Fruit fly (Drosophila melanogaster): Measurements from ENCODE around the gene CanA-14F.

CanA-14F gene

DNA sequence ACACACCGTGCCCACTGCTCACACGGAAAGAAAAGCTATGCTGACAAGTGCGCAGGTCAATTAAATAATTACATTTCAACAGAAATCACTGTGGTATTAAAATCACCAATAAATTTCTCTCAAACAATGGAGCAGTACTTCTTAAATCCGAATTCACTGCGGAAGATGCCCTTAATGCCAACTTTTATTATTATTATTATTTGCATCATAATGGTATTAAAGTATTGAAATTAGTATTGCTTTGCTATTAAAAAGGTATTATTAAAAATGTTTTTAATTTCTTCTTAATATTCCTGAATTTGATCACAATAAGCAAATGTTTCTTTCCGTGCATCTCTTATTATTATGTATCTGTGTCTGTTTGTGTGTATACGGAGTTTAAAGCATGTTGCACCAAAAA lies 7.0 kb downstream of the CanA-14F start (continued):
- TF ChIP-seq CG8944 (GFP tag; optimal IDR thresholded peaks at IDR 0.05) (no peak), CG18011 (GFP tag; optimal IDR thresholded peaks at IDR 0.05) (peak; percentile 28), B-H2 (GFP tag; optimal IDR thresholded peaks at IDR 0.05) (no peak), tx (GFP tag; optimal IDR thresholded peaks at IDR 0.05) (no peak), onecut (GFP tag; IDR thresholded peaks at IDR 0.05) (no peak), NK7.1 (GFP tag; optimal IDR thresholded peaks at IDR 0.05) (no peak), E2f1 (GFP tag; IDR thresholded peaks at IDR 0.05) (no peak), Mes4 (GFP tag; optimal IDR thresholded peaks at IDR 0.05) (no peak), CG15479 (GFP tag; optimal IDR thresholded peaks at IDR 0.05) (no peak), CG34376 (GFP tag; optimal IDR thresholded peaks at IDR 0.05) (no peak), disco-r (GFP tag; optimal IDR thresholded peaks at IDR 0.05) (no peak), CG17186 (GFP tag; optimal IDR thresholded peaks at IDR 0.05) (no peak), CG12104 (GFP tag; optimal IDR thresholded peaks at IDR 0.05) (no peak), lmd (GFP tag; IDR thresholded peaks at IDR 0.05) (peak; percentile 34), CG4854 (GFP tag; optimal IDR thresholded peaks at IDR 0.05) (no peak), Bteb2 (GFP tag; optimal IDR thresholded peaks at IDR 0.05) (no peak), sens-2 (GFP tag; IDR thresholded peaks at IDR 0.05) (no peak), her (GFP tag; optimal IDR thresholded peaks at IDR 0.05) (no peak), ato (GFP tag; IDR thresholded peaks at IDR 0.05; ENCODE audit: partially characterized antibody) (no peak), CG11456 (GFP tag; IDR thresholded peaks at IDR 0.05) (no peak), CG10366 (GFP tag; IDR thresholded peaks at IDR 0.05) (no peak), BEAF-32 (GFP tag; optimal IDR thresholded peaks at IDR 0.05) (no peak), Ets65A (GFP tag) (no peak), CG8290 (GFP tag; optimal IDR thresholded peaks at IDR 0.05) (no peak), CG8290 (tag; optimal IDR thresholded peaks at IDR 0.05) (no peak), crc (GFP tag; optimal IDR thresholded peaks at IDR 0.05) (no peak), jumu (GFP tag; optimal IDR thresholded peaks at IDR 0.05) (no peak), z (GFP tag; IDR thresholded peaks at IDR 0.05) (no peak), org-1 (GFP tag; optimal IDR thresholded peaks at IDR 0.05) (peak; percentile 19), dmrt99B (tag; optimal IDR thresholded peaks at IDR 0.05) (peak; percentile 74), CG9727 (GFP tag; optimal IDR thresholded peaks at IDR 0.05) (peak; percentile 57), salm (tag; optimal IDR thresholded peaks at IDR 0.05) (no peak), bsh (GFP tag; optimal IDR thresholded peaks at IDR 0.05) (peak in 1 of 2 experiments; percentile 8), H15 (GFP tag; IDR thresholded peaks at IDR 0.05) (no peak), gcm (GFP tag; optimal IDR thresholded peaks at IDR 0.05) (peak; percentile 9), rib (GFP tag; IDR thresholded peaks at IDR 0.05) (no peak), CG11696 (GFP tag; IDR thresholded peaks at IDR 0.05) (no peak), chn (GFP tag; optimal IDR thresholded peaks at IDR 0.05) (no peak), CrebB (tag; optimal IDR thresholded peaks at IDR 0.05) (no peak), CG12391 (tag; optimal IDR thresholded peaks at IDR 0.05) (peak; percentile 61), CoRest (tag; optimal IDR thresholded peaks at IDR 0.05) (peak; percentile 61), nerfin-1 (tag; optimal IDR thresholded peaks at IDR 0.05) (no peak), sug (tag; optimal IDR thresholded peaks at IDR 0.05) (peak; percentile 4), CG6683 (GFP tag; optimal IDR thresholded peaks at IDR 0.05) (no peak), HLH4C (GFP tag; IDR thresholded peaks at IDR 0.05; ENCODE audit: partially characterized antibody) (no peak), CG12942 (GFP tag; optimal IDR thresholded peaks at IDR 0.05) (no peak), phol (tag; optimal IDR thresholded peaks at IDR 0.05) (peak; percentile 59), ken (GFP tag; IDR thresholded peaks at IDR 0.05) (no peak), Hey (tag; optimal IDR thresholded peaks at IDR 0.05) (no peak), Sox100B (GFP tag; optimal IDR thresholded peaks at IDR 0.05) (peak; percentile 49), CG10267 (tag; optimal IDR thresholded peaks at IDR 0.05) (peak; percentile 31), Poxn (GFP tag; IDR thresholded peaks at IDR 0.05) (no peak), NC2α (GFP tag; optimal IDR thresholded peaks at IDR 0.05) (no peak)
